Fruit fly (Drosophila melanogaster) whole organism, embryonic: ENCODE data around the gene hiro.

Source experiments
- B-H2 ChIP-seq: fragments of 200-800 bp; sonication (Bioruptor generic); optimal IDR thresholded peaks from 2 replicates; lab custom pipeline; 2018; ENCODE audit warnings: missing biosample characterization, mild to moderate bottlenecking, missing genetic modification characterization
- Bteb2 ChIP-seq: fragments of 200-800 bp; sonication (Bioruptor generic); optimal IDR thresholded peaks from 2 replicates; lab custom pipeline; 2016; ENCODE audit warnings: missing biosample characterization, missing genetic modification characterization
- CG14710 ChIP-seq: fragments of 200-800 bp; sonication (Bioruptor generic); optimal IDR thresholded peaks from 3 replicates; lab custom pipeline; 2019; ENCODE audit warnings: missing biosample characterization, mild to moderate bottlenecking, missing genetic modification characterization, moderate library complexity
- CG17186 ChIP-seq: fragments of 200-800 bp; sonication (Bioruptor generic); optimal IDR thresholded peaks from 3 replicates; lab custom pipeline; 2017; ENCODE audit warnings: missing biosample characterization, missing genetic modification reagents, missing genetic modification characterization
- CG17328 ChIP-seq: fragments of 200-800 bp; sonication (Bioruptor generic); IDR thresholded peaks from 2 replicates; pipeline ENCODE4 v1.3.6; 2022; ENCODE audit warnings: missing biosample characterization, missing genetic modification characterization
- CG2712 ChIP-seq: fragments of 200-800 bp; optimal IDR thresholded peaks from 3 replicates; lab custom pipeline; 2019; ENCODE audit warnings: missing biosample characterization, mild to moderate bottlenecking, missing genetic modification characterization, moderate library complexity
- CG34376 ChIP-seq: fragments of 200-800 bp; sonication (Bioruptor generic); optimal IDR thresholded peaks from 2 replicates; lab custom pipeline; 2018; ENCODE audit warnings: missing biosample characterization, mild to moderate bottlenecking, missing genetic modification characterization
- CG42726 ChIP-seq: fragments of 200-800 bp; sonication (Bioruptor generic); IDR thresholded peaks from 2 replicates; pipeline ENCODE4 v1.3.6; 2022; ENCODE audit warnings: missing biosample characterization, missing genetic modification characterization; ENCODE audit not compliant: partially characterized antibody
- CG43689 ChIP-seq: fragments of 200-800 bp; sonication (Bioruptor generic); IDR thresholded peaks from 2 replicates; pipeline ENCODE4 v1.3.6; 2022; ENCODE audit warnings: missing biosample characterization, missing genetic modification characterization
- CG4707 ChIP-seq: fragments of 200-800 bp; sonication (Bioruptor generic); optimal IDR thresholded peaks from 2 replicates; lab custom pipeline; 2018; ENCODE audit warnings: missing biosample characterization, mild to moderate bottlenecking, missing genetic modification characterization, moderate library complexity
- CG6689 ChIP-seq: fragments of 200-800 bp; sonication (Bioruptor generic); IDR thresholded peaks from 2 replicates; pipeline ENCODE4 v1.3.6; 2022; ENCODE audit warnings: missing biosample characterization, missing genetic modification characterization
- CG6791 ChIP-seq: fragments of 200-800 bp; sonication (Bioruptor generic); IDR thresholded peaks from 3 replicates; pipeline ENCODE4 v1.3.6; 2022; ENCODE audit warnings: missing biosample characterization, missing genetic modification characterization; ENCODE audit not compliant: partially characterized antibody
- CG8924 ChIP-seq: fragments of 200-800 bp; optimal IDR thresholded peaks from 3 replicates; lab custom pipeline; 2019; ENCODE audit warnings: missing biosample characterization, mild to moderate bottlenecking, missing genetic modification characterization, moderate library complexity
- CkIIα-i1 ChIP-seq: fragments of 200-800 bp; sonication (Bioruptor generic); IDR thresholded peaks from 2 replicates; pipeline ENCODE4 v1.3.6; 2022; ENCODE audit warnings: missing biosample characterization, missing genetic modification characterization
- CrebB ChIP-seq: fragments of 200-800 bp; sonication (Bioruptor generic); optimal IDR thresholded peaks from 3 replicates; lab custom pipeline; 2018; ENCODE audit warnings: missing biosample characterization, mild to moderate bottlenecking, missing genetic modification characterization
- D ChIP-seq, 2 experiments: fragments of 200-800 bp in 1 of 2; fragments of >200 bp in 1 of 2; sonication (Bioruptor generic) in 1 of 2; optimal IDR thresholded peaks; 2 replicates in 1 of 2; 3 replicates in 1 of 2; lab custom pipeline; 2017; ENCODE audit warnings: mild to moderate bottlenecking in 1 of 2, missing biosample characterization in 1 of 2, missing genetic modification characterization in 1 of 2, missing genetic modification reagents in 1 of 2
- D19A ChIP-seq: fragments of 200-800 bp; optimal IDR thresholded peaks from 3 replicates; lab custom pipeline; 2019; ENCODE audit warnings: missing biosample characterization, mild to moderate bottlenecking, missing genetic modification characterization, moderate library complexity
- Dip3 ChIP-seq: fragments of 200-800 bp; sonication (Bioruptor generic); optimal IDR thresholded peaks from 3 replicates; lab custom pipeline; 2016; ENCODE audit warnings: missing biosample characterization, missing genetic modification characterization
- GATAe ChIP-seq: fragments of 200-800 bp; sonication (Bioruptor generic); conservative IDR thresholded peaks from 2 replicates; pipeline ENCODE4 v1.3.6; 2022; ENCODE audit warnings: missing biosample characterization, missing genetic modification characterization
- MESR4 ChIP-seq: fragments of 200-800 bp; sonication (Bioruptor generic); optimal IDR thresholded peaks from 2 replicates; lab custom pipeline; 2018; ENCODE audit warnings: missing biosample characterization, mild to moderate bottlenecking, missing genetic modification characterization, moderate library complexity
- Max ChIP-seq: fragments of 200-800 bp; sonication (Bioruptor generic); optimal IDR thresholded peaks from 2 replicates; lab custom pipeline; 2016; ENCODE audit warnings: missing biosample characterization, mild to moderate bottlenecking, missing genetic modification characterization
- Nf-YC ChIP-seq: fragments of 200-800 bp; optimal IDR thresholded peaks from 3 replicates; lab custom pipeline; 2019; ENCODE audit warnings: missing biosample characterization, mild to moderate bottlenecking, missing genetic modification characterization, moderate library complexity
- Sry-β ChIP-seq: fragments of 200-800 bp; sonication (Bioruptor generic); optimal IDR thresholded peaks from 2 replicates; lab custom pipeline; 2018; ENCODE audit warnings: missing biosample characterization, mild to moderate bottlenecking, missing genetic modification characterization, moderate library complexity
- Trl ChIP-seq, 3 experiments: fragments of >200 bp in 2 of 3; fragments of 200-800 bp in 1 of 3; sonication (Bioruptor generic) in 1 of 3; optimal IDR thresholded peaks; 2 replicates in 1 of 3; 3 replicates in 2 of 3; lab custom pipeline; 2016 to 2017; ENCODE audit warnings: missing biosample characterization in 1 of 3, missing genetic modification characterization in 1 of 3
- Usf ChIP-seq: fragments of 200-800 bp; sonication (Bioruptor generic); optimal IDR thresholded peaks from 2 replicates; lab custom pipeline; 2017; ENCODE audit warnings: missing genotype, missing biosample characterization, missing genetic modification characterization
- Xrp1 ChIP-seq: fragments of 200-800 bp; sonication (Bioruptor generic); IDR thresholded peaks from 2 replicates; pipeline ENCODE4 v1.3.6; 2022; ENCODE audit warnings: missing biosample characterization, missing genetic modification characterization
- az2 ChIP-seq: fragments of 200-800 bp; sonication (Bioruptor generic); optimal IDR thresholded peaks from 3 replicates; lab custom pipeline; 2016; ENCODE audit warnings: missing biosample characterization, missing genetic modification characterization
- bbx ChIP-seq: fragments of 200-800 bp; sonication (Bioruptor generic); IDR thresholded peaks from 2 replicates; pipeline ENCODE4 v1.3.6; 2022; ENCODE audit warnings: missing biosample characterization, missing genetic modification characterization; ENCODE audit not compliant: partially characterized antibody
- cg ChIP-seq: fragments of 200-800 bp; sonication (Bioruptor generic); optimal IDR thresholded peaks from 3 replicates; lab custom pipeline; 2019; ENCODE audit warnings: missing biosample characterization, mild to moderate bottlenecking, missing genetic modification characterization, moderate library complexity
- chinmo ChIP-seq: fragments of 200-800 bp; sonication (Bioruptor generic); IDR thresholded peaks from 4 replicates; pipeline ENCODE4 v1.3.6; 2022; ENCODE audit warnings: missing biosample characterization, missing genetic modification characterization; ENCODE audit not compliant: partially characterized antibody
- crp ChIP-seq, 2 experiments: fragments of 200-800 bp; sonication (Bioruptor generic); optimal IDR thresholded peaks; 2 replicates in 1 of 2; 3 replicates in 1 of 2; lab custom pipeline; 2017; ENCODE audit warnings: missing biosample characterization in 2 of 2, missing genetic modification characterization in 2 of 2, mild to moderate bottlenecking in 1 of 2, moderate library complexity in 1 of 2
- dm ChIP-seq: fragments of 200-800 bp; sonication (Bioruptor generic); optimal IDR thresholded peaks from 3 replicates; lab custom pipeline; 2016; ENCODE audit warnings: missing biosample characterization, missing genetic modification characterization
- exex ChIP-seq: fragments of 200-800 bp; sonication (Bioruptor generic); optimal IDR thresholded peaks from 4 replicates; lab custom pipeline; 2018; ENCODE audit warnings: missing biosample characterization, mild to moderate bottlenecking, missing genetic modification characterization, moderate library complexity
- fd64A ChIP-seq: fragments of 200-800 bp; sonication (Bioruptor generic); optimal IDR thresholded peaks from 3 replicates; lab custom pipeline; 2018; ENCODE audit warnings: missing biosample characterization, mild to moderate bottlenecking, missing genetic modification characterization
- ftz-f1 ChIP-seq: fragments of 200-800 bp; sonication (Bioruptor generic); optimal IDR thresholded peaks from 2 replicates; lab custom pipeline; 2016; ENCODE audit warnings: missing biosample characterization, missing genetic modification characterization
- gce ChIP-seq: fragments of 200-800 bp; sonication (Bioruptor generic); IDR thresholded peaks from 3 replicates; pipeline ENCODE4 v1.3.6; 2022; ENCODE audit warnings: missing biosample characterization, missing genetic modification characterization
- gcm2 ChIP-seq: fragments of 200-800 bp; sonication (Bioruptor generic); optimal IDR thresholded peaks from 2 replicates; lab custom pipeline; 2016; ENCODE audit warnings: missing biosample characterization, missing genetic modification characterization
- hbn ChIP-seq: fragments of 200-800 bp; sonication (Bioruptor generic); IDR thresholded peaks from 2 replicates; pipeline ENCODE4 v1.3.6; 2022; ENCODE audit warnings: missing biosample characterization, missing genetic modification characterization; ENCODE audit not compliant: partially characterized antibody
- kah ChIP-seq: fragments of 200-800 bp; sonication (Bioruptor generic); optimal IDR thresholded peaks from 2 replicates; lab custom pipeline; 2018; ENCODE audit warnings: missing biosample characterization, mild to moderate bottlenecking, missing genetic modification characterization
- kni ChIP-seq: fragments of 200-800 bp; sonication (Bioruptor generic); optimal IDR thresholded peaks from 3 replicates; lab custom pipeline; 2017; ENCODE audit warnings: mild to moderate bottlenecking, missing biosample characterization, missing genetic modification reagents, missing genetic modification characterization
- lab ChIP-seq: fragments of 200-800 bp; sonication (Bioruptor generic); optimal IDR thresholded peaks from 3 replicates; lab custom pipeline; 2017; ENCODE audit warnings: missing biosample characterization, missing genetic modification characterization, mild to moderate bottlenecking, moderate library complexity, missing genetic modification reagents
- mirr ChIP-seq: fragments of 200-800 bp; sonication (Bioruptor generic); optimal IDR thresholded peaks from 3 replicates; lab custom pipeline; 2018; ENCODE audit warnings: missing biosample characterization, mild to moderate bottlenecking, missing genetic modification characterization
- nerfin-2 ChIP-seq: fragments of 200-800 bp; sonication (Bioruptor generic); IDR thresholded peaks from 2 replicates; pipeline ENCODE4 v1.3.6; 2022; ENCODE audit warnings: missing biosample characterization, missing genetic modification characterization; ENCODE audit not compliant: partially characterized antibody
- nmo ChIP-seq: fragments of 200-800 bp; sonication (Bioruptor generic); optimal IDR thresholded peaks from 2 replicates; lab custom pipeline; 2018; ENCODE audit warnings: missing biosample characterization, mild to moderate bottlenecking, missing genetic modification characterization, moderate library complexity
- pros ChIP-seq: fragments of 200-800 bp; sonication (Bioruptor generic); optimal IDR thresholded peaks from 3 replicates; lab custom pipeline; 2019; ENCODE audit warnings: missing biosample characterization, mild to moderate bottlenecking, missing genetic modification characterization, moderate library complexity
- sd ChIP-seq: fragments of 200-800 bp; sonication (Bioruptor generic); optimal IDR thresholded peaks from 3 replicates; lab custom pipeline; 2018; ENCODE audit warnings: missing biosample characterization, mild to moderate bottlenecking, missing genetic modification characterization, moderate library complexity
- sr ChIP-seq: fragments of 200-800 bp; sonication (Bioruptor generic); IDR thresholded peaks from 3 replicates; pipeline ENCODE4 v1.3.6; 2022; ENCODE audit warnings: missing biosample characterization, missing genetic modification characterization
- sug ChIP-seq: fragments of 200-800 bp; optimal IDR thresholded peaks from 2 replicates; lab custom pipeline; 2019; ENCODE audit warnings: missing biosample characterization, mild to moderate bottlenecking, missing genetic modification characterization, moderate library complexity

hiro gene

dm6 chr3L:685441-685804 lies 2.3 kb downstream of the hiro start, which contains the start of gene ebd1 (continued):
- TF ChIP-seq chinmo (GFP tag; lab: Robert Waterston, UW): 0 out of 4 replicates have a peak, but pooled peaks have one; percentile 47
- peak; percentile 43 for TF ChIP-seq CG8924 (tag; lab: Kevin White, UChicago)
- no peak for TF ChIP-seq Xrp1 (GFP tag; lab: Robert Waterston, UW)
- peak; percentile 28 for TF ChIP-seq pros (GFP tag; lab: Kevin White, UChicago)
- no peak for TF ChIP-seq Sry-β
- peak in 1 of 2 experiments; percentile 75 for TF ChIP-seq crp (GFP tag; optimal IDR thresholded peaks at IDR 0.05; lab: Kevin White, UChicago)
- no peak for TF ChIP-seq Usf
- TF ChIP-seq lab (GFP tag; lab: Kevin White, UChicago): peak; percentile 44
- TF ChIP-seq nmo (GFP tag; lab: Kevin White, UChicago): no peak
- peak; percentile 17 for TF ChIP-seq MESR4 (GFP tag; lab: Kevin White, UChicago)
- peak; percentile 37 for TF ChIP-seq CG17186 (GFP tag; lab: Kevin White, UChicago)
- peak; percentile 19 for TF ChIP-seq Max (GFP tag; lab: Kevin White, UChicago)
- TF ChIP-seq sug (tag; lab: Kevin White, UChicago): peak; percentile 19
- TF ChIP-seq exex (tag; lab: Kevin White, UChicago): peak; percentile 23
- peak; percentile 29 for TF ChIP-seq CG4707 (GFP tag; lab: Kevin White, UChicago)
- no peak for TF ChIP-seq B-H2 (GFP tag; lab: Kevin White, UChicago)
- TF ChIP-seq CG43689 (GFP tag; lab: Robert Waterston, UW): no peak
- TF ChIP-seq CG17328 (GFP tag; lab: Robert Waterston, UW): 0 out of 2 replicates have a peak, but pooled peaks have one; percentile 5
- TF ChIP-seq ftz-f1: peak; percentile 43
- no peak for TF ChIP-seq az2 (GFP tag; lab: Kevin White, UChicago)
- TF ChIP-seq Nf-YC (tag; lab: Kevin White, UChicago): peak; percentile 20
- TF ChIP-seq CG14710 (tag; lab: Kevin White, UChicago): peak; percentile 1
- TF ChIP-seq sr (GFP tag; lab: Robert Waterston, UW): 0 out of 3 replicates have a peak, but pooled peaks have one; percentile 3
- 0 out of 2 replicates have a peak, but pooled peaks have one; percentile 25 for TF ChIP-seq CG42726
- peak; percentile 19 for TF ChIP-seq fd64A
- no peak for TF ChIP-seq hbn
- peak; percentile 24 for TF ChIP-seq CG2712 (tag; lab: Kevin White, UChicago)
- TF ChIP-seq cg (GFP tag; lab: Kevin White, UChicago): peak; percentile 94
- no peak for TF ChIP-seq Dip3 (GFP tag; lab: Kevin White, UChicago)
- peak; percentile 6 for TF ChIP-seq mirr (GFP tag; lab: Kevin White, UChicago)
- TF ChIP-seq bbx: 0 out of 2 replicates have a peak, but pooled peaks have one; percentile 8
- TF ChIP-seq D (optimal IDR thresholded peaks at IDR 0.05; lab: Kevin White, UChicago): peak; percentile 65
- no peak for TF ChIP-seq D (GFP tag; optimal IDR thresholded peaks at IDR 0.05; lab: Kevin White, UChicago)
- TF ChIP-seq CrebB: peak; percentile 31
- no peak for TF ChIP-seq nerfin-2
- no peak for TF ChIP-seq CG6689 (GFP tag; lab: Robert Waterston, UW)
- peak; percentile 79 for TF ChIP-seq dm (GFP tag; lab: Kevin White, UChicago)
- no peak for TF ChIP-seq Bteb2 (GFP tag; lab: Kevin White, UChicago)
- peak; percentile 2 for TF ChIP-seq CG34376 (GFP tag; lab: Kevin White, UChicago)
- TF ChIP-seq sd: no peak
- no peak for TF ChIP-seq gce (GFP tag; lab: Robert Waterston, UW)
- TF ChIP-seq CkIIα-i1 (GFP tag; lab: Robert Waterston, UW): no peak
- no peak for TF ChIP-seq gcm2 (GFP tag; lab: Kevin White, UChicago)
- TF ChIP-seq GATAe: 0 out of 2 replicates have a peak, but pooled peaks have one; percentile 7
- TF ChIP-seq CG6791 (GFP tag; lab: Robert Waterston, UW): peak; percentile 36; the same call in 1 of the 3 replicates
- TF ChIP-seq kni (GFP tag; lab: Kevin White, UChicago): peak; percentile 92
- TF ChIP-seq Trl (optimal IDR thresholded peaks at IDR 0.05; lab: Kevin White, UChicago): peak; percentile 71 to 84
- TF ChIP-seq Trl (GFP tag; optimal IDR thresholded peaks at IDR 0.05; lab: Kevin White, UChicago): no peak
- no peak for TF ChIP-seq kah (GFP tag; lab: Kevin White, UChicago)
- TF ChIP-seq D19A (tag; lab: Kevin White, UChicago): peak; percentile 8
